Fruit fly (Drosophila melanogaster) whole organism, wandering third instar larva: ENCODE measurements around the gene CG42635.
A peak's percentile ranks its signal among the peaks of the same experiment; 100 is the strongest.

Experiments used
- Abd-B ChIP-seq: fragments of >200 bp; optimal IDR thresholded peaks from 2 replicates; lab custom pipeline; 2017; ENCODE audit warnings: missing biosample characterization, missing genetic modification characterization
- CG9705 ChIP-seq: fragments of 200-800 bp; sonication (Bioruptor generic); optimal IDR thresholded peaks from 2 replicates; lab custom pipeline; 2018; ENCODE audit warnings: missing biosample characterization, mild to moderate bottlenecking, missing genetic modification characterization
- Dfd ChIP-seq: fragments of >200 bp; optimal IDR thresholded peaks from 2 replicates; lab custom pipeline; 2017; ENCODE audit warnings: missing biosample characterization, missing genetic modification characterization
- Dif ChIP-seq: fragments of 200-275, 200-300 bp; sonication (Bioruptor generic); optimal IDR thresholded peaks from 2 replicates; lab custom pipeline; 2018; ENCODE audit warnings: missing biosample characterization, missing genetic modification characterization; ENCODE audit not compliant: partially characterized antibody
- HLH106 ChIP-seq: fragments of 200-800 bp; optimal IDR thresholded peaks from 3 replicates; lab custom pipeline; 2019; ENCODE audit warnings: missing biosample characterization, mild to moderate bottlenecking, missing genetic modification characterization, moderate library complexity
- Hnf4 ChIP-seq: fragments of 200-800 bp; sonication (Bioruptor generic); optimal IDR thresholded peaks from 2 replicates; lab custom pipeline; 2016; ENCODE audit warnings: missing biosample characterization, mild to moderate bottlenecking, missing genetic modification characterization
- Hr78 ChIP-seq: fragments of >200 bp; optimal IDR thresholded peaks from 2 replicates; lab custom pipeline; 2017; ENCODE audit warnings: missing biosample characterization, missing genetic modification characterization
- Hr83 ChIP-seq: fragments of 200-300 bp; sonication (Bioruptor generic); optimal IDR thresholded peaks from 2 replicates; lab custom pipeline; 2016; ENCODE audit warnings: missing biosample characterization, mild to moderate bottlenecking, missing genetic modification characterization, moderate library complexity; ENCODE audit not compliant: poor library complexity, severe bottlenecking
- Jra ChIP-seq: sonication (Bioruptor generic); optimal IDR thresholded peaks from 2 replicates; lab custom pipeline; 2016; ENCODE audit warnings: missing biosample characterization, missing genetic modification characterization
- Mio ChIP-seq: sonication (Bioruptor generic); optimal IDR thresholded peaks from 2 replicates; lab custom pipeline; 2016; ENCODE audit warnings: missing biosample characterization, missing genetic modification characterization
- N ChIP-seq: fragments of >200 bp; optimal IDR thresholded peaks from 2 replicates; lab custom pipeline; 2018; ENCODE audit warnings: missing biosample characterization, missing external identifiers, missing genetic modification characterization
- OdsH ChIP-seq: fragments of 200-800 bp; sonication (Bioruptor generic); optimal IDR thresholded peaks from 2 replicates; lab custom pipeline; 2016; ENCODE audit warnings: missing biosample characterization, mild to moderate bottlenecking, missing genetic modification characterization
- Rel ChIP-seq, 2 experiments: fragments of 200-800 bp; sonication (Bioruptor generic) in 1 of 2; optimal IDR thresholded peaks; 2 replicates in 1 of 2; 3 replicates in 1 of 2; lab custom pipeline; 2016 to 2019; ENCODE audit warnings: mild to moderate bottlenecking in 2 of 2, missing biosample characterization in 2 of 2, missing genetic modification characterization in 2 of 2, moderate library complexity in 1 of 2
- Vsx2 ChIP-seq: fragments of 200-300, 225-300 bp; sonication (Bioruptor generic); optimal IDR thresholded peaks from 2 replicates; lab custom pipeline; 2018; ENCODE audit warnings: missing biosample characterization, missing genetic modification characterization; ENCODE audit not compliant: partially characterized antibody
- br ChIP-seq: fragments of 200-800 bp; sonication (Bioruptor generic); optimal IDR thresholded peaks from 2 replicates; lab custom pipeline; 2016; ENCODE audit warnings: missing biosample characterization, missing genetic modification characterization
- brk ChIP-seq: fragments of 200-800 bp; sonication (Bioruptor generic); optimal IDR thresholded peaks from 2 replicates; lab custom pipeline; 2016; ENCODE audit warnings: missing biosample characterization, mild to moderate bottlenecking, missing genetic modification characterization
- dmrt93B ChIP-seq: fragments of 200-800 bp; sonication (Bioruptor generic); optimal IDR thresholded peaks from 2 replicates; lab custom pipeline; 2018; ENCODE audit warnings: missing biosample characterization, mild to moderate bottlenecking, missing genetic modification characterization
- foxo ChIP-seq, 2 experiments: fragments of 200-800 bp; sonication (Bioruptor generic); optimal IDR thresholded peaks; 2 replicates in 1 of 2; 3 replicates in 1 of 2; lab custom pipeline; 2016 to 2017; ENCODE audit warnings: missing biosample characterization in 2 of 2, missing genetic modification characterization in 2 of 2
- fru ChIP-seq: fragments of 200-800 bp; sonication (Bioruptor generic); optimal IDR thresholded peaks from 3 replicates; lab custom pipeline; 2016; ENCODE audit warnings: missing biosample characterization, mild to moderate bottlenecking, missing genetic modification characterization
- h ChIP-seq: fragments of 200-800 bp; sonication (Bioruptor generic); optimal IDR thresholded peaks from 3 replicates; lab custom pipeline; 2016; ENCODE audit warnings: missing biosample characterization, mild to moderate bottlenecking, missing genetic modification characterization
- jim ChIP-seq: fragments of 175-275, 200-325 bp; sonication (Bioruptor generic); optimal IDR thresholded peaks from 2 replicates; lab custom pipeline; 2016; ENCODE audit warnings: missing biosample characterization, mild to moderate bottlenecking, missing genetic modification characterization
- psq ChIP-seq: fragments of 200-800 bp; sonication (Bioruptor generic); optimal IDR thresholded peaks from 3 replicates; lab custom pipeline; 2017; ENCODE audit warnings: missing biosample characterization, mild to moderate bottlenecking, missing genetic modification characterization, moderate library complexity
- sage ChIP-seq: fragments of 200-800 bp; sonication (Bioruptor generic); optimal IDR thresholded peaks from 2 replicates; lab custom pipeline; 2016; ENCODE audit warnings: missing biosample characterization, mild to moderate bottlenecking, missing genetic modification characterization
- sv ChIP-seq: fragments of 200-800 bp; sonication (Bioruptor generic); optimal IDR thresholded peaks from 3 replicates; lab custom pipeline; 2016; ENCODE audit warnings: missing biosample characterization, missing genetic modification characterization
- woc ChIP-seq: sonication (Bioruptor generic); optimal IDR thresholded peaks from 2 replicates; lab custom pipeline; 2016; ENCODE audit warnings: missing biosample characterization, mild to moderate bottlenecking, missing genetic modification characterization

CG42635 gene

dm6 chr2L:17972999-17973398 is 34.7 kb upstream of the CG42635 start:
- TF ChIP-seq br (GFP tag; lab: Kevin White, UChicago) (no peak), Dfd (GFP tag; lab: Kevin White, UChicago) (peak; percentile 94)

- TF ChIP-seq sage (GFP tag; lab: Kevin White, UChicago) (no peak), jim (GFP tag; lab: Kevin White, UChicago) (no peak), N (GFP tag; lab: Kevin White, UChicago) (no peak), Rel (GFP tag; optimal IDR thresholded peaks at IDR 0.05; lab: Kevin White, UChicago) (no peak), Rel (tag; optimal IDR thresholded peaks at IDR 0.05; lab: Kevin White, UChicago) (no peak), h (no peak), Mio (GFP tag; lab: Kevin White, UChicago) (no peak), Jra (GFP tag; lab: Kevin White, UChicago) (no peak), Hr78 (GFP tag; lab: Kevin White, UChicago) (no peak), Hr83 (GFP tag; lab: Kevin White, UChicago) (no peak), brk (GFP tag; lab: Kevin White, UChicago) (no peak), Abd-B (GFP tag; lab: Kevin White, UChicago) (no peak), Vsx2 (GFP tag; lab: Kevin White, UChicago) (no peak), Hnf4 (GFP tag; lab: Kevin White, UChicago) (no peak), foxo (GFP tag; optimal IDR thresholded peaks at IDR 0.05; lab: Kevin White, UChicago) (no peak), OdsH (GFP tag; lab: Kevin White, UChicago) (no peak)
- TF ChIP-seq, all 38 proteins: peak for 0
Observed at dm6 chr2L:17982372-17982771, 25.4 kb upstream of the CG42635 start, which contains the start of gene btv. TSS of gene btv (minus strand) at chr2L:17982472.

- TF ChIP-seq sage (GFP tag; lab: Kevin White, UChicago) (no peak), dmrt93B (GFP tag; lab: Kevin White, UChicago) (no peak), Mio (GFP tag; lab: Kevin White, UChicago) (no peak), psq (GFP tag; lab: Kevin White, UChicago) (no peak), CG9705 (no peak), Jra (GFP tag; lab: Kevin White, UChicago) (no peak), HLH106 (tag; lab: Kevin White, UChicago) (no peak), foxo (GFP tag; optimal IDR thresholded peaks at IDR 0.05; lab: Kevin White, UChicago) (no peak), Dif (no peak), sv (GFP tag; lab: Kevin White, UChicago) (no peak), Hr83 (GFP tag; lab: Kevin White, UChicago) (no peak)
Observed at dm6 chr2L:17986099-17986498, 21.6 kb upstream of the CG42635 start, which contains the start of gene CG5681. TSS of gene CG5681 (plus strand) at chr2L:17986399.

DNA sequence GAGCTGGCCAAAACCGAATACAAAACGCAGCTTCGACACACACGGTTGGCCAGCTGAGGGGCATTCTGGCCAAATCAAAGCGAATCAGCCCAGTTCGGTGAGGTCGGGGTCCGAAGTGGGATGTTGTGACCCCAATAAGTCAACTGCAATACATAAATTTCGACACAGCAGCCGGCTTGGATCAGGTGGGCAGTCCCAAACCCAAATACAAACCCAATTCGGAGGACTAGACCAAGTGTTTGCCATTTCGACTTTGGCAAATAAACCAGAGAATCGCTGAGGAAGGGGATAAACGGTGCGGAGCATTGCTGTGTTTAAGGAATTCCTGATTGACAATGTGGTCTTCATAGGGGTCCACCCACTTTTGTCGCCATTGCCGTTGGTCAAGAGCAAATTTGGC is 18.8 kb upstream of the CG42635 start:
- TF ChIP-seq HLH106 (tag; lab: Kevin White, UChicago), result no peak
- TF ChIP-seq Dfd (GFP tag; lab: Kevin White, UChicago), result peak; percentile 49
- TF ChIP-seq, all 38 proteins: peak for 1

dm6 chr2L:17990118-17990517 is 17.6 kb upstream of the CG42635 start, which contains the start of gene Prosbeta5R2:
TSS of gene Prosbeta5R2 (plus strand) at chr2L:17990418.
- TF ChIP-seq woc (GFP tag; lab: Kevin White, UChicago) (no peak), sage (GFP tag; lab: Kevin White, UChicago) (no peak), Dif (no peak), Jra (GFP tag; lab: Kevin White, UChicago) (no peak), h (no peak), br (GFP tag; lab: Kevin White, UChicago) (no peak), N (GFP tag; lab: Kevin White, UChicago) (no peak), Dfd (GFP tag; lab: Kevin White, UChicago) (no peak), fru (no peak), sv (GFP tag; lab: Kevin White, UChicago) (no peak)

DNA sequence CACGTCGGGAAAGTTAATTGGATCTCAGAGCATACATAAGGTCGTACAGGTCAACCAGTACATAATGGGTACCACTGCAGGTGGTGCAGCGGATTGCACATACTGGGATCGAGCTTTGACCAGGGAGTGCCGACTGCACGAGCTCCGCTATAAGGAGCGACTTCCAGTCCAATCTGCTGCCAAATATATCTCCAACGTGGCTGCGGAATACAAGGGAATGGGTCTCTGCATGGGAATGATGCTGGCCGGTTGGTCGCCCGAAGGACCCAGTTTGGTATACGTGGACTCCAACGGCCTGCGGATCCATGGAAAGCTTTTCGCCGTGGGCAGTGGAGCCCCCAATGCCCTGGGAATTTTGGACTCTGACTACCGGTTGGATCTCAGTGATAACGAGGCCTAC is 17.0 kb upstream of the CG42635 start:
- TF ChIP-seq Hr83 (GFP tag; lab: Kevin White, UChicago), result no peak
- no peak for TF ChIP-seq Dif
- no peak for TF ChIP-seq Mio (GFP tag; lab: Kevin White, UChicago)
- no peak for TF ChIP-seq foxo (GFP tag; optimal IDR thresholded peaks at IDR 0.05; lab: Kevin White, UChicago)
- TF ChIP-seq dmrt93B (GFP tag; lab: Kevin White, UChicago), result no peak
- TF ChIP-seq, all 38 proteins: peak for 0
